Fruit fly (Drosophila melanogaster): ENCODE results near the gene CG1910.

Gene CG1910

DNA sequence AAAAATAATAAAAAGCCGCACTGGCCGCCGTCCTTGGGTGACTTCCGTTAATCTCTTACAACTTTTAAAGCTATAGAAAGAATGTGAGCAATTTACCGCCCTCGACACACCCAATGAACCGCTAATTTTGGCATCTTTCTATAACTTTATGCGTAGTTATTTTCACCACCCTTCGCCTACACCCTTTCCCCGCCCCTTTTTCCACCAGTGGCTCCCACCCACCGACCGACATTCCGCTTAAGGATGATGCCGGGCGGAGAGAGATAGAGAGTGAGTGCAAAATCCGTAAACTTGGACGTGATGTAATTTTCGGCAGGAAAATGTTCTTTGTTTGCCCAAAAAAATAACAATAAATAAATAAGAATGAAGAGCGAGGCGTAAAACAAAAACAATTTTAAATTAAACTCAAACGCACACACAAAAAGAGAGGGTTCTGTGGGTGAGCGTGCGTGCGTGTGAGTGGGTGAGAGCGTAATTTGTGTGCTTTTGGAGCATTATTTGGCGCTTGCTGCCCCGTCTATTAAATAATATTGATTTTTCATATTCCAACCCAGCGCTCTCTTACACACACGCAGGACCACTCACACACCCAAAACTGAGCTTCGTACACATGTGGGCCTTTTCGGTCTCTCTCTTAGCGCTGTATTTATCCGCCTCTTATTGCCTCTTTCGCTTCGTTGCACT lies 30.2 kb downstream of the CG1910 start:
- TF ChIP-seq Ets21C (GFP tag; optimal IDR thresholded peaks at IDR 0.05): no peak
- peak; percentile 40 for TF ChIP-seq CG6854 (GFP tag; optimal IDR thresholded peaks at IDR 0.05)
- TF ChIP-seq vri (GFP tag; optimal IDR thresholded peaks at IDR 0.05): peak; percentile 99
- TF ChIP-seq Eip93F (GFP tag; optimal IDR thresholded peaks at IDR 0.05): peak; percentile 8

DNA sequence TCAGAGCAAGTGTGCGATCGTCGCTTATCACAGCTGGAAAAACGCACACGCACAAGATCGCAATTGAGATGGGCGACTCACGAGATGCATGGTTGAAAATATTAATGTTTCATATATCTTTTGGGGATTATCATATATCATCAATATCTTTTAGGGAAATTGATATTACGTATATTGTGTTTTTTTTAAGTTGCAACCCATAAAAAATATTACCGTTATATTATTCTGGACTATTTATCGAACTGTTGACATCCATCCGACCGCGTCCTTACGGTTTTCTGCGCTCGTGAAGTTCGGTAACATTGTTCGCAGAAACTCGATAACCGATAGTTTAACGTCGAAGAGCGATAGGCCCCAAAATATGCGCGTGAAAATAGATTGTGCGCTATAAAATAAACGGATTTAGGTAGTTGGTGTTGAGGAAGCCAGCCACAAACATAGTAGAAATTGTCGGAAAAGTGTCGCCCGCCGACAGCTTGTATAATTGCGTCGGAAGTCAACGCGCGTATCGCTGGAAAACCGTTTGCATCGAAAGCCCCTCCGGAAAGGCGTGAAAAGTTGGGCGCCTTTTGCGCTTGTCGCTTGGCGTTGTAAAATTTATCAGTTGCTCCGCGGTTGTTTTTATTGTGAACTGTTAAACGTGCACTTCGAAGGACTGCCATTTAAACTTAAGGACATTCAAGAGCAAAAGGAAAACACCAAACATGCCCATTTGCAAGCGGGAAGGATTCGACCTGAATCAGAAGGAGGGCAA lies 46.4 kb downstream of the CG1910 start, which contains the start of the genes Mccc1 and Acf:
Gene Mccc1, minus strand, starts transcription at position 244 of the 754 bp plus-strand sequence.
Gene Acf, plus strand, starts transcription at position 318 of the 754 bp plus-strand sequence.
- no peak for TF ChIP-seq CG11902 (GFP tag; optimal IDR thresholded peaks at IDR 0.05)
- TF ChIP-seq Eip93F (GFP tag; optimal IDR thresholded peaks at IDR 0.05): peak; percentile 12
- TF ChIP-seq fd59A (GFP tag; optimal IDR thresholded peaks at IDR 0.05): no peak
- peak; percentile 43 for TF ChIP-seq CG31627 (GFP tag; optimal IDR thresholded peaks at IDR 0.05)
- no peak for TF ChIP-seq Hr38 (GFP tag; optimal IDR thresholded peaks at IDR 0.05)
- TF ChIP-seq CG10631 (GFP tag; optimal IDR thresholded peaks at IDR 0.05): peak; percentile 55
- no peak for TF ChIP-seq CG11294 (GFP tag; IDR thresholded peaks at IDR 0.05)
- no peak for TF ChIP-seq achi (GFP tag; optimal IDR thresholded peaks at IDR 0.05)
- TF ChIP-seq OdsH (GFP tag; optimal IDR thresholded peaks at IDR 0.05): no peak
- no peak for TF ChIP-seq fkh (GFP tag; optimal IDR thresholded peaks at IDR 0.05)

DNA sequence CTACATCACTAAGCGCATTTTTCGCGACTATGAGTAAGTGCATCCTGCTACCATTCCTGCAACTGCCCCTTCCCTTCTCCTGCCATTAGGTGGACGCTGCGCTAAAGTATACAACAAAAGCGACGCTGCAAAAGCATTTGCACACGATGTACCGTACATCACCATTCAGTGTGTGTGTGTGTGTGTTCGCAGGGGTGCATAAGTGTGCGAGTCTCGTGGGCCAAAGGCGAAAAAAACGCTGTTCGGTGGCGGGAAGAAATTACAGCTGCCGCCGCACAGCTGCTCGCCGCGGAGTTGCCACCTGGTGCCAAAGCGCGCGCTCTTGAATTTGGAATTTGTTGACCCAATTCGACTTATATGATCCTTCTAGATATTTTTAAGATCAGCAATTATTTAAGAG lies 47.0 kb downstream of the CG1910 start:
- TF ChIP-seq cyc (GFP tag; optimal IDR thresholded peaks at IDR 0.05) (no peak), svp (GFP tag) (peak; percentile 97), CG6854 (GFP tag; optimal IDR thresholded peaks at IDR 0.05) (peak; percentile 52), CG9139 (GFP tag; optimal IDR thresholded peaks at IDR 0.05) (no peak)

DNA sequence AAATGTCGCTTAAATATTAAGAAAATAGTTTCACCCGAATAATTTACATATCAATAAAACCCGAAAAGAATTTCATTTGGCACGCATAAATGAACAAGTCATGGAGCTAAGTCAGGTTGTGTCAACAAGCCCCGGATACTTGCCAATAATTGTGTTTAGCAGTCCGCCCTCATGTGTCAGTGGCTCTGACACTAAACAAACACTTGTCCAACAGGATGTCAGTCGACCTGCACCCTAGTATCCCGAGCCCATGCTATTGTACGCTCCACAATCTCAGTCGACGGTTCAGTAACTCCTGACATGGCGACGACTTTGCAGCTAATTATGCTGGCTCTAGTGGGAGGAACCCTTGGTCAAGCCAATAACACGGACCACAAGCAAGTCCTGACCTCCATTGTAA lies 53.2 kb downstream of the CG1910 start, which contains the start of gene Ir100a:
Gene Ir100a, plus strand, starts transcription at position 301 of the 400 bp plus-strand sequence.
- TF ChIP-seq CG6808 (GFP tag; optimal IDR thresholded peaks at IDR 0.05) (no peak), vri (GFP tag; optimal IDR thresholded peaks at IDR 0.05) (no peak), CG8632 (GFP tag; optimal IDR thresholded peaks at IDR 0.05) (no peak), lz (GFP tag; optimal IDR thresholded peaks at IDR 0.05) (no peak), CG31627 (GFP tag; optimal IDR thresholded peaks at IDR 0.05) (no peak), CG11294 (GFP tag; IDR thresholded peaks at IDR 0.05) (no peak)

Measured in whole organism, prepupa.